Fruit fly (Drosophila melanogaster) whole organism, wandering third instar larva: Measurements from ENCODE around the gene CG42557.

ENCODE experiments used
- Abd-B ChIP-seq: fragments of >200 bp; optimal IDR thresholded peaks from 2 replicates; lab custom pipeline; 2017; ENCODE audit warnings: missing biosample characterization, missing genetic modification characterization
- CG32264 ChIP-seq: fragments of 200-800 bp; sonication (Bioruptor generic); optimal IDR thresholded peaks from 2 replicates; lab custom pipeline; 2016; ENCODE audit warnings: missing biosample characterization, missing genetic modification characterization
- GATAd ChIP-seq: sonication (Bioruptor generic); optimal IDR thresholded peaks from 2 replicates; lab custom pipeline; 2016; ENCODE audit warnings: missing biosample characterization, missing genetic modification characterization
- Hr78 ChIP-seq: fragments of >200 bp; optimal IDR thresholded peaks from 2 replicates; lab custom pipeline; 2017; ENCODE audit warnings: missing biosample characterization, missing genetic modification characterization
- OdsH ChIP-seq: fragments of 200-800 bp; sonication (Bioruptor generic); optimal IDR thresholded peaks from 2 replicates; lab custom pipeline; 2016; ENCODE audit warnings: missing biosample characterization, mild to moderate bottlenecking, missing genetic modification characterization
- brk ChIP-seq: fragments of 200-800 bp; sonication (Bioruptor generic); optimal IDR thresholded peaks from 2 replicates; lab custom pipeline; 2016; ENCODE audit warnings: missing biosample characterization, mild to moderate bottlenecking, missing genetic modification characterization
- ey ChIP-seq: fragments of 200-800 bp; sonication (Bioruptor generic); optimal IDR thresholded peaks from 2 replicates; lab custom pipeline; 2016; ENCODE audit warnings: missing biosample characterization, missing genetic modification characterization
- fru ChIP-seq: fragments of 200-800 bp; sonication (Bioruptor generic); optimal IDR thresholded peaks from 3 replicates; lab custom pipeline; 2016; ENCODE audit warnings: missing biosample characterization, mild to moderate bottlenecking, missing genetic modification characterization
- h ChIP-seq: fragments of 200-800 bp; sonication (Bioruptor generic); optimal IDR thresholded peaks from 3 replicates; lab custom pipeline; 2016; ENCODE audit warnings: missing biosample characterization, mild to moderate bottlenecking, missing genetic modification characterization
- pan ChIP-seq: fragments of >200 bp; optimal IDR thresholded peaks from 2 replicates; lab custom pipeline; 2017
- psq ChIP-seq: fragments of 200-800 bp; sonication (Bioruptor generic); optimal IDR thresholded peaks from 3 replicates; lab custom pipeline; 2017; ENCODE audit warnings: missing biosample characterization, mild to moderate bottlenecking, missing genetic modification characterization, moderate library complexity
- usp ChIP-seq: fragments of >200 bp; optimal IDR thresholded peaks from 2 replicates; lab custom pipeline; 2017; ENCODE audit warnings: missing biosample characterization, missing genetic modification characterization

dm6 chr3R:29898588-29898987 lies 34.5 kb upstream of the CG42557 start:
- TF ChIP-seq ey (GFP tag; lab: Kevin White, UChicago) = no peak
- no peak for TF ChIP-seq brk
- no peak for TF ChIP-seq h (GFP tag; lab: Kevin White, UChicago)
- TF ChIP-seq CG32264 (GFP tag; lab: Kevin White, UChicago) = no peak
- no peak for TF ChIP-seq Hr78
- TF ChIP-seq GATAd (GFP tag; lab: Kevin White, UChicago) = no peak
- TF ChIP-seq psq (GFP tag; lab: Kevin White, UChicago) = no peak
- no peak for TF ChIP-seq fru (GFP tag; lab: Kevin White, UChicago)
- no peak for TF ChIP-seq OdsH (GFP tag; lab: Kevin White, UChicago)
- TF ChIP-seq usp (GFP tag; lab: Kevin White, UChicago) = no peak
- no peak for TF ChIP-seq pan (lab: Kevin White, UChicago)
- no peak for TF ChIP-seq Abd-B (GFP tag; lab: Kevin White, UChicago)
